Fruit fly (Drosophila melanogaster): ENCODE results near the gene CG43245.

DNA sequence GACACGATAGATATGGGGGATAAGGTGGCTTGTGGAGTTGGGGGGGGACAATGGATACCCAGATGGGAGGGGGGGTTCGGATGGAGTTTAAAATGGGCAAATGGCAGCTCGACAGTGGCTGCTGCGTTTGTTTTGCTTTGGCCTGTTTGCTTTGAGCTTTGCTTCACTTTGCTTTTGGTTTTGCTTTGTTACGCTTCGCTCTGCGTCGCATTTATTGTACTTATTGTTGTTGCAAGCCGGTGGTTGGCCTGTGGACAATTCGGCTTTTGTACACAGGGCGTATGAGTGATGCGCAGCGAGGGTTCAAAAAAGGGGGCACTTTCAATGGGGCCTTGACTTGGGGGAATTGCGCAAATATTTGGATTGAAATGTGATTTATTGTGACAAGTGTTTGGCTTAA, 30.6 kb upstream of the CG43245 start:
- TF ChIP-seq ttk (optimal IDR thresholded peaks at IDR 0.05) (no peak), h (optimal IDR thresholded peaks at IDR 0.05) (no peak), psq (optimal IDR thresholded peaks at IDR 0.05) (no peak), Sin3A (optimal IDR thresholded peaks at IDR 0.05) (no peak), Myc (optimal IDR thresholded peaks at IDR 0.05) (no peak), insv (optimal IDR thresholded peaks at IDR 0.05) (no peak)
